Fruit fly (Drosophila melanogaster) whole organism, prepupa: ENCODE data around the gene Gen.

ENCODE experiments used
- Blimp-1 ChIP-seq: fragments of 200-800 bp; sonication (Bioruptor generic); optimal IDR thresholded peaks from 3 replicates; lab custom pipeline; 2017; ENCODE audit warnings: missing biosample characterization, missing genetic modification characterization, mild to moderate bottlenecking, moderate library complexity, missing genetic modification reagents
- CG10631 ChIP-seq: fragments of 200-800 bp; sonication (Bioruptor generic); optimal IDR thresholded peaks from 2 replicates; lab custom pipeline; 2016; ENCODE audit warnings: missing biosample characterization, missing genetic modification characterization
- CG10669 ChIP-seq: fragments of 200-800 bp; sonication (Bioruptor generic); optimal IDR thresholded peaks from 3 replicates; lab custom pipeline; 2018; ENCODE audit warnings: missing biosample characterization, mild to moderate bottlenecking, missing genetic modification characterization, moderate library complexity
- CG11762 ChIP-seq: fragments of 200-800 bp; sonication (Bioruptor generic); optimal IDR thresholded peaks from 3 replicates; lab custom pipeline; 2016; ENCODE audit warnings: missing biosample characterization, missing genetic modification characterization; ENCODE audit not compliant: insufficient read depth
- CG11902 ChIP-seq: fragments of 200-800 bp; sonication (Bioruptor generic); optimal IDR thresholded peaks from 3 replicates; lab custom pipeline; 2016; ENCODE audit warnings: missing biosample characterization, missing genetic modification characterization
- CG15336 ChIP-seq: fragments of 200-800 bp; sonication (Bioruptor generic); IDR thresholded peaks from 2 replicates; pipeline ENCODE4 v1.3.6; 2022; ENCODE audit warnings: missing biosample characterization, missing genetic modification characterization
- CG1621 ChIP-seq: fragments of 200-800 bp; sonication (Bioruptor generic); optimal IDR thresholded peaks from 3 replicates; lab custom pipeline; 2018; ENCODE audit warnings: missing biosample characterization, mild to moderate bottlenecking, missing genetic modification characterization
- CG16779 ChIP-seq: fragments of 200-800 bp; sonication (Bioruptor generic); optimal IDR thresholded peaks from 3 replicates; lab custom pipeline; 2017; ENCODE audit warnings: missing biosample characterization, mild to moderate bottlenecking, missing genetic modification characterization
- CG31627 ChIP-seq: fragments of 200-800 bp; sonication (Bioruptor generic); optimal IDR thresholded peaks from 3 replicates; lab custom pipeline; 2016; ENCODE audit warnings: missing biosample characterization, missing genetic modification characterization
- CG32006 ChIP-seq: fragments of 200-800 bp; sonication (Bioruptor generic); optimal IDR thresholded peaks from 3 replicates; lab custom pipeline; 2017; ENCODE audit warnings: missing biosample characterization, mild to moderate bottlenecking, missing genetic modification characterization
- CG34406 ChIP-seq: fragments of 200-800 bp; sonication (Bioruptor generic); optimal IDR thresholded peaks from 3 replicates; lab custom pipeline; 2016; ENCODE audit warnings: missing biosample characterization, missing genetic modification characterization
- CG3919 ChIP-seq: fragments of 200-800 bp; sonication (Bioruptor generic); optimal IDR thresholded peaks from 3 replicates; lab custom pipeline; 2016; ENCODE audit warnings: missing biosample characterization, missing genetic modification characterization
- CG4318 ChIP-seq: fragments of 200-800 bp; sonication (Bioruptor generic); optimal IDR thresholded peaks from 3 replicates; lab custom pipeline; 2017; ENCODE audit warnings: missing biosample characterization, mild to moderate bottlenecking, missing genetic modification characterization
- CG6792 ChIP-seq: fragments of 200-800 bp; sonication (Bioruptor generic); optimal IDR thresholded peaks from 3 replicates; lab custom pipeline; 2016; ENCODE audit warnings: missing biosample characterization, missing genetic modification characterization
- CG6808 ChIP-seq: fragments of 200-800 bp; sonication (Bioruptor generic); optimal IDR thresholded peaks from 3 replicates; lab custom pipeline; 2017; ENCODE audit warnings: missing biosample characterization, missing genetic modification characterization, mild to moderate bottlenecking, moderate library complexity, missing genetic modification reagents
- CG8119 ChIP-seq: fragments of 200-800 bp; sonication (Bioruptor generic); IDR thresholded peaks from 3 replicates; pipeline ENCODE4 v1.3.6; 2022; ENCODE audit warnings: missing biosample characterization, missing genetic modification characterization
- CG8319 ChIP-seq: fragments of 200-800 bp; sonication (Bioruptor generic); optimal IDR thresholded peaks from 3 replicates; lab custom pipeline; 2016; ENCODE audit warnings: missing biosample characterization, missing genetic modification characterization
- CG9139 ChIP-seq: fragments of 200-800 bp; sonication (Bioruptor generic); optimal IDR thresholded peaks from 3 replicates; lab custom pipeline; 2017; ENCODE audit warnings: missing biosample characterization, mild to moderate bottlenecking, missing genetic modification characterization
- Eip75B ChIP-seq: fragments of 200-800 bp; sonication (Bioruptor generic); optimal IDR thresholded peaks from 3 replicates; lab custom pipeline; 2016; ENCODE audit warnings: missing biosample characterization, missing genetic modification characterization
- Ets21C ChIP-seq: fragments of 200-800 bp; sonication (Bioruptor generic); optimal IDR thresholded peaks from 3 replicates; lab custom pipeline; 2016; ENCODE audit warnings: missing biosample characterization, missing genetic modification characterization
- Ets96B ChIP-seq: fragments of 200-800 bp; optimal IDR thresholded peaks from 2 replicates; lab custom pipeline; 2019; ENCODE audit warnings: missing biosample characterization, mild to moderate bottlenecking, missing genetic modification characterization, moderate library complexity
- Hr38 ChIP-seq: sonication (Bioruptor generic); optimal IDR thresholded peaks from 2 replicates; lab custom pipeline; 2016; ENCODE audit warnings: missing biosample characterization, missing genetic modification characterization
- Hr39 ChIP-seq: fragments of 200-800 bp; sonication (Bioruptor generic); optimal IDR thresholded peaks from 2 replicates; lab custom pipeline; 2016; ENCODE audit warnings: missing biosample characterization, missing genetic modification characterization
- Hr4 ChIP-seq: fragments of 200-800 bp; sonication (Bioruptor generic); optimal IDR thresholded peaks from 3 replicates; lab custom pipeline; 2016; ENCODE audit warnings: missing biosample characterization, missing genetic modification characterization
- Lpt ChIP-seq: fragments of 200-800 bp; sonication (Bioruptor generic); optimal IDR thresholded peaks from 3 replicates; lab custom pipeline; 2016; ENCODE audit warnings: missing biosample characterization, missing genetic modification characterization
- Met ChIP-seq: fragments of 200-800 bp; sonication (Bioruptor generic); optimal IDR thresholded peaks from 3 replicates; lab custom pipeline; 2016; ENCODE audit warnings: missing biosample characterization, missing genetic modification characterization
- OdsH ChIP-seq: fragments of 200-800 bp; sonication (Bioruptor generic); optimal IDR thresholded peaks from 3 replicates; lab custom pipeline; 2016; ENCODE audit warnings: missing biosample characterization, missing genetic modification characterization
- Smox ChIP-seq: fragments of 200-800 bp; sonication (Bioruptor generic); optimal IDR thresholded peaks from 3 replicates; lab custom pipeline; 2016; ENCODE audit warnings: missing biosample characterization, missing genetic modification characterization
- Sox102F ChIP-seq: fragments of 200-800 bp; sonication (Bioruptor generic); optimal IDR thresholded peaks from 2 replicates; lab custom pipeline; 2016; ENCODE audit warnings: missing biosample characterization, mild to moderate bottlenecking, missing genetic modification characterization
- Sox14 ChIP-seq: fragments of 200-800 bp; sonication (Bioruptor generic); optimal IDR thresholded peaks from 3 replicates; lab custom pipeline; 2016; ENCODE audit warnings: missing biosample characterization, missing genetic modification characterization
- Sox15 ChIP-seq: fragments of 200-800 bp; sonication (Bioruptor generic); optimal IDR thresholded peaks from 3 replicates; lab custom pipeline; 2016; ENCODE audit warnings: missing biosample characterization, missing genetic modification characterization
- achi ChIP-seq: fragments of 200-800 bp; sonication (Bioruptor generic); optimal IDR thresholded peaks from 3 replicates; lab custom pipeline; 2016; ENCODE audit warnings: missing biosample characterization, missing genetic modification characterization
- acj6 ChIP-seq: fragments of 200-800 bp; sonication (Bioruptor generic); optimal IDR thresholded peaks from 3 replicates; lab custom pipeline; 2016; ENCODE audit warnings: missing biosample characterization, missing genetic modification characterization
- cyc ChIP-seq: fragments of 200-800 bp; sonication (Bioruptor generic); optimal IDR thresholded peaks from 3 replicates; lab custom pipeline; 2016; ENCODE audit warnings: missing biosample characterization, missing genetic modification characterization
- dac ChIP-seq: fragments of 200-800 bp; sonication (Bioruptor generic); optimal IDR thresholded peaks from 2 replicates; lab custom pipeline; 2017; ENCODE audit warnings: missing biosample characterization, mild to moderate bottlenecking, missing genetic modification characterization
- dsx ChIP-seq: fragments of 200-800 bp; optimal IDR thresholded peaks from 3 replicates; lab custom pipeline; 2019; ENCODE audit warnings: missing biosample characterization, mild to moderate bottlenecking, missing genetic modification characterization, moderate library complexity; ENCODE audit not compliant: poor library complexity, severe bottlenecking
- eg ChIP-seq: fragments of 200-800 bp; sonication (Bioruptor generic); IDR thresholded peaks from 3 replicates; pipeline ENCODE4 v1.3.6; 2022; ENCODE audit warnings: missing biosample characterization, missing genetic modification characterization
- fd59A ChIP-seq: fragments of 200-800 bp; sonication (Bioruptor generic); optimal IDR thresholded peaks from 2 replicates; lab custom pipeline; 2017; ENCODE audit warnings: missing biosample characterization, mild to moderate bottlenecking, missing genetic modification characterization, missing genetic modification reagents
- lz ChIP-seq: fragments of 200-800 bp; sonication (Bioruptor generic); optimal IDR thresholded peaks from 3 replicates; lab custom pipeline; 2016; ENCODE audit warnings: missing biosample characterization, missing genetic modification characterization
- pdm3 ChIP-seq: fragments of 200-800 bp; sonication (Bioruptor generic); optimal IDR thresholded peaks from 3 replicates; lab custom pipeline; 2016; ENCODE audit warnings: missing biosample characterization, missing genetic modification characterization
- salr ChIP-seq, 2 experiments: fragments of 200-800 bp; sonication (Bioruptor generic); optimal IDR thresholded peaks; 3 replicates each; lab custom pipeline; 2016 to 2018; ENCODE audit warnings: missing biosample characterization in 2 of 2, missing genetic modification characterization in 2 of 2, mild to moderate bottlenecking in 1 of 2
- spab ChIP-seq: fragments of 200-800 bp; sonication (Bioruptor generic); optimal IDR thresholded peaks from 2 replicates; lab custom pipeline; 2017; ENCODE audit warnings: missing biosample characterization, mild to moderate bottlenecking, missing genetic modification characterization, missing genetic modification reagents
- ss ChIP-seq, 2 experiments: fragments of 200-800 bp; sonication (Bioruptor generic); optimal IDR thresholded peaks; 2 replicates in 1 of 2; 3 replicates in 1 of 2; lab custom pipeline; 2017 to 2018; ENCODE audit warnings: mild to moderate bottlenecking in 2 of 2, missing biosample characterization in 2 of 2, missing genetic modification characterization in 2 of 2, moderate library complexity in 1 of 2
- svp ChIP-seq: fragments of 200-800 bp; sonication (Bioruptor generic); peaks from one replicate; lab custom pipeline; 2016; ENCODE audit warnings: missing biosample characterization, missing genetic modification characterization
- topi ChIP-seq: fragments of 200-800 bp; sonication (Bioruptor generic); optimal IDR thresholded peaks from 3 replicates; lab custom pipeline; 2016; ENCODE audit warnings: missing biosample characterization, missing genetic modification characterization
- vri ChIP-seq: fragments of 200-800 bp; sonication (Bioruptor generic); optimal IDR thresholded peaks from 3 replicates; lab custom pipeline; 2016; ENCODE audit warnings: missing biosample characterization, mild to moderate bottlenecking, missing genetic modification characterization

The Gen gene

dm6 chr3L:5176071-5176470 lies 23.9 kb upstream of the Gen start (continued):
- TF ChIP-seq Blimp-1 (GFP tag; lab: Kevin White, UChicago) (no peak), CG1621 (tag; lab: Kevin White, UChicago) (no peak), CG16779 (tag; lab: Kevin White, UChicago) (no peak), Sox15 (no peak)

DNA sequence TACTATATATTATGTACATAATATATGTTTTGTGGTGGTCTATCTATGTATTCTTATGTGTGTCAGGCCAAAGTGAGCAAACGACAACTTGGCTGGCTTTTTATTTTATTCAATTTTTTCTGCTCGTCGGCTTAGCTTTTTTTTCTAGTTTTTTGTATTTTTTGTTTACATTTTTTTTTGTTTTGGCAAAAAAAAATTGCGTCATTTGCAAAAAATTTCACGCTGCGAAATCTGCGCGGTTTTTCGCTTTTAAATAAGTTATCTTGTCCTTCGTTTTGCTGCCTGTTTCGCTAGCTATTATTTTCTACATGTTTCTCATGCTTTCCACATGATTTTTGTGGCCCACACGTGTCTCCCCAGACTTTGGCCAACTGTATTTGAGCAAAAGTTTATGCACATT lies 20.3 kb upstream of the Gen start:
- TF ChIP-seq vri = no peak
- TF ChIP-seq Hr38 = no peak
- no peak for TF ChIP-seq cyc
- no peak for TF ChIP-seq Sox14 (GFP tag; lab: Kevin White, UChicago)
- TF ChIP-seq CG8319 = no peak
- TF ChIP-seq svp (GFP tag; lab: Kevin White, UChicago) = no peak
- TF ChIP-seq Lpt = no peak
- no peak for TF ChIP-seq CG3919 (GFP tag; lab: Kevin White, UChicago)
- TF ChIP-seq Ets21C (GFP tag; lab: Kevin White, UChicago) = no peak
- no peak for TF ChIP-seq CG10631 (GFP tag; lab: Kevin White, UChicago)
- TF ChIP-seq CG11902 (GFP tag; lab: Kevin White, UChicago) = no peak
- no peak for TF ChIP-seq CG4318 (GFP tag; lab: Kevin White, UChicago)
- TF ChIP-seq topi (GFP tag; lab: Kevin White, UChicago) = no peak
- no peak for TF ChIP-seq CG9139 (GFP tag; lab: Kevin White, UChicago)
- TF ChIP-seq CG6808 = no peak
- TF ChIP-seq CG15336 (GFP tag; lab: Robert Waterston, UW) = no peak
- no peak for TF ChIP-seq Hr39 (GFP tag; lab: Kevin White, UChicago)
- no peak for TF ChIP-seq spab

DNA sequence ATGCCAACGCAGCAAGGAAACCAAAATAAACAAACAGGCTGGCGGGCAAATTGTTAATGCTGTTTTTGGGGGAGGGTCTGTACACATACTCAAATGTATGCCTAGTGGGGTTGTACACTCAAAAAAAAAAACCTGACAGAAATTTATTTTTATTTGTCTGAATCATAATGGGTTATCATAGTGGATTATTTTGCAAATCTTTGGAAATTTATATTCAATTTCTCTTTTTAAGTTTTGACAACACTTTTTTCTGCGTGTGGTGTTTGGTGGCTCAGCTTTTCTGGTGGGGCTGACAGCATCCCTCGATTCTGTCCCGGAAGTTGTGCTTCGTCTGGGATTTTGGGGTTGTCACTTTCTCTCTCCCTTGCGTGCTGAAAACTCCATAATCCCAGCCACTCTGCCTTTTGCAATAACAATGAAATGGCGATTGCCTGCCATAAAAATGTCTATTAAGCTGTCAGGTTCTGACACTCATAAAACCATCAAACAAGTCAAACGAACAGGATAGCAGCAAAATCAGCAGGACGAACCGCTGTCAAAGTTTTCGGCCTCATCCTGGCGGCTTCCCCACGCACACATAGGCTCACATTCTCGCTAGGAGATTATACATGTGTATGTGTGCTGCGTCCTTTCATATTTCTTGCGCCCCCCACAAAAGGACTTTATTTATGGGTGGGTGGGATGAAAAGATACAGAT lies 2.9 kb upstream of the Gen start:
- TF ChIP-seq Met (GFP tag; lab: Kevin White, UChicago) (no peak), ss (GFP tag; optimal IDR thresholded peaks at IDR 0.05; lab: Kevin White, UChicago) (peak in 1 of 2 experiments; percentile 54), dsx (no peak), CG3919 (GFP tag; lab: Kevin White, UChicago) (no peak), lz (GFP tag; lab: Kevin White, UChicago) (peak; percentile 69), fd59A (GFP tag; lab: Kevin White, UChicago) (no peak), CG34406 (GFP tag; lab: Kevin White, UChicago) (no peak), achi (GFP tag; lab: Kevin White, UChicago) (peak; percentile 65), CG16779 (tag; lab: Kevin White, UChicago) (no peak), CG10669 (GFP tag; lab: Kevin White, UChicago) (no peak), dac (GFP tag; lab: Kevin White, UChicago) (no peak), OdsH (GFP tag; lab: Kevin White, UChicago) (no peak), Ets96B (tag; lab: Kevin White, UChicago) (peak; percentile 34), CG11902 (GFP tag; lab: Kevin White, UChicago) (peak; percentile 34), CG31627 (GFP tag; lab: Kevin White, UChicago) (no peak), eg (GFP tag; lab: Robert Waterston, UW) (no peak; the same call in 2 of the 3 replicates), CG6792 (GFP tag; lab: Kevin White, UChicago) (peak; percentile 71), CG9139 (GFP tag; lab: Kevin White, UChicago) (no peak), CG11762 (GFP tag; lab: Kevin White, UChicago) (peak; percentile 12), Blimp-1 (GFP tag; lab: Kevin White, UChicago) (no peak), Smox (GFP tag; lab: Kevin White, UChicago) (no peak), pdm3 (GFP tag; lab: Kevin White, UChicago) (no peak), Hr4 (GFP tag; lab: Kevin White, UChicago) (no peak), salr (GFP tag; optimal IDR thresholded peaks at IDR 0.05; lab: Kevin White, UChicago) (no peak), CG32006 (GFP tag; lab: Kevin White, UChicago) (no peak), CG15336 (GFP tag; lab: Robert Waterston, UW) (peak; percentile 61; the same call in 1 of the 2 replicates), Sox102F (GFP tag; lab: Kevin White, UChicago) (no peak), vri (no peak), CG1621 (tag; lab: Kevin White, UChicago) (no peak), Hr38 (no peak), Eip75B (no peak), acj6 (GFP tag; lab: Kevin White, UChicago) (no peak), cyc (peak; percentile 68), topi (GFP tag; lab: Kevin White, UChicago) (no peak), spab (no peak), Lpt (peak; percentile 2), CG8119 (GFP tag; lab: Robert Waterston, UW) (peak; percentile 63; the same call in 2 of the 3 replicates)
